Fruit fly (Drosophila melanogaster): Measurements from ENCODE around the gene CG12347.
A peak's percentile ranks its signal among the peaks of the same experiment; 100 is the strongest.

The CG12347 gene

DNA sequence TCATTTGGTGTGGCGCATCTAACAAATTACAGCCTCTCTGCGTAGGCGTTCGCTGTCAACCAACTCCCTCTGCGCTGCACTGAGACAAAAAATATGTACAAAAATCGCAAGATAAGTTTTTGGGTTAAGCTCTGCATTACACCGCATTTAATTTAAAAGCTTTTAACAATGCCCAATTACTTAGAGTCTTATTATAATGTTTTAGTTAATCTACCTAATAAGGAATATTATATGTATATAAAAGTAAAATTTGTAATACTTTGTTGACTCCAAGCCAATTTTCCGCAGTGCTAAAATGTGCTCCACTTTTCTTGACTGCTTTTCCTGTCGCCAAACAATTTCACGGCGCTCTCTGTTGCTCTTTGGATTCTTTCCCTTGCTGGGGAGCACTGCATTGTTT lies 49.5 kb downstream of the CG12347 start:
- peak; percentile 42; the same call in 1 of the 2 replicates for TF ChIP-seq CG32121 (GFP tag; IDR thresholded peaks at IDR 0.05)
- TF ChIP-seq CG8159 (tag; optimal IDR thresholded peaks at IDR 0.05), result peak; percentile 15
- TF ChIP-seq Pif1A (GFP tag; optimal IDR thresholded peaks at IDR 0.05), result no peak
- peak; percentile 38 for TF ChIP-seq CG9948 (tag; optimal IDR thresholded peaks at IDR 0.05)
- peak; percentile 79 for TF ChIP-seq CG14655 (GFP tag; optimal IDR thresholded peaks at IDR 0.05)
- TF ChIP-seq Ets98B (GFP tag; IDR thresholded peaks at IDR 0.05), result 0 out of 2 replicates have a peak, but pooled peaks have one; percentile 11
- peak; percentile 58; the same call in 1 of the 3 replicates for TF ChIP-seq CG4496 (GFP tag; IDR thresholded peaks at IDR 0.05)
- peak; percentile 27 for TF ChIP-seq CG17806 (tag; optimal IDR thresholded peaks at IDR 0.05)
- no peak for TF ChIP-seq Snoo (tag; optimal IDR thresholded peaks at IDR 0.05)
- TF ChIP-seq EcR (GFP tag; optimal IDR thresholded peaks at IDR 0.05), result no peak
- peak; percentile 70 for TF ChIP-seq CG8301 (tag; optimal IDR thresholded peaks at IDR 0.05)
- TF ChIP-seq Pif1B (GFP tag; optimal IDR thresholded peaks at IDR 0.05), result peak; percentile 14

Data from whole organism, pupa.